Worm (Caenorhabditis elegans) whole organism, mixed stage, embryonic: ENCODE measurements around the gene dhc-3.

Source experiments
- blmp-1 ChIP-seq: fragments of 150-350 bp; optimal IDR thresholded peaks from 2 replicates; lab custom pipeline; 2014; ENCODE audit warnings: missing biosample characterization, missing genetic modification characterization
- ces-1 ChIP-seq: fragments of 150-350 bp; optimal IDR thresholded peaks from 2 replicates; lab custom pipeline; 2014; ENCODE audit warnings: missing biosample characterization, missing genetic modification reagents, missing genetic modification characterization
- elt-3 ChIP-seq: fragments of 150-350 bp; optimal IDR thresholded peaks from 2 replicates; lab custom pipeline; 2014; ENCODE audit warnings: missing biosample characterization, missing genetic modification characterization
- lin-13 ChIP-seq: fragments of 150-350 bp; optimal IDR thresholded peaks from 2 replicates; lab custom pipeline; 2014; ENCODE audit warnings: missing biosample characterization, missing genetic modification characterization
- mep-1 ChIP-seq: fragments of 150-350 bp; optimal IDR thresholded peaks from 2 replicates; lab custom pipeline; 2017; ENCODE audit warnings: missing biosample characterization, missing genetic modification reagents, missing genetic modification characterization, inconsistent platforms
- nhr-237 ChIP-seq: fragments of 150-350 bp; optimal IDR thresholded peaks from 2 replicates; lab custom pipeline; 2014; ENCODE audit warnings: missing biosample characterization, missing genetic modification characterization
- nhr-28 ChIP-seq: fragments of 150-350 bp; optimal IDR thresholded peaks from 2 replicates; lab custom pipeline; 2014; ENCODE audit warnings: missing biosample characterization, missing genetic modification characterization
- tbx-8 ChIP-seq: fragments of 200-800 bp; sonication (Bioruptor generic); optimal IDR thresholded peaks from 2 replicates; lab custom pipeline; 2018; ENCODE audit warnings: mild to moderate bottlenecking, missing genetic modification characterization, moderate library complexity, missing compliant biosample characterization
- unc-120 ChIP-seq: sonication (generic microtip); optimal IDR thresholded peaks from 2 replicates; lab custom pipeline; 2017; ENCODE audit warnings: missing genetic modification characterization, missing compliant biosample characterization; ENCODE audit not compliant: poor library complexity, severe bottlenecking
- unc-39 ChIP-seq: fragments of 150-350 bp; optimal IDR thresholded peaks from 2 replicates; lab custom pipeline; 2014; ENCODE audit warnings: missing biosample characterization, missing genetic modification characterization
- unc-62 ChIP-seq: fragments of 150-350 bp; optimal IDR thresholded peaks from 2 replicates; lab custom pipeline; 2014; ENCODE audit warnings: missing biosample characterization, missing genetic modification reagents, missing genetic modification characterization
- zip-8 ChIP-seq: fragments of 150-350 bp; optimal IDR thresholded peaks from 2 replicates; lab custom pipeline; 2014; ENCODE audit warnings: missing biosample characterization, missing genetic modification characterization
- ztf-11 ChIP-seq: fragments of 150-350 bp; optimal IDR thresholded peaks from 2 replicates; lab custom pipeline; 2014; ENCODE audit warnings: missing biosample characterization, missing genetic modification characterization

DNA sequence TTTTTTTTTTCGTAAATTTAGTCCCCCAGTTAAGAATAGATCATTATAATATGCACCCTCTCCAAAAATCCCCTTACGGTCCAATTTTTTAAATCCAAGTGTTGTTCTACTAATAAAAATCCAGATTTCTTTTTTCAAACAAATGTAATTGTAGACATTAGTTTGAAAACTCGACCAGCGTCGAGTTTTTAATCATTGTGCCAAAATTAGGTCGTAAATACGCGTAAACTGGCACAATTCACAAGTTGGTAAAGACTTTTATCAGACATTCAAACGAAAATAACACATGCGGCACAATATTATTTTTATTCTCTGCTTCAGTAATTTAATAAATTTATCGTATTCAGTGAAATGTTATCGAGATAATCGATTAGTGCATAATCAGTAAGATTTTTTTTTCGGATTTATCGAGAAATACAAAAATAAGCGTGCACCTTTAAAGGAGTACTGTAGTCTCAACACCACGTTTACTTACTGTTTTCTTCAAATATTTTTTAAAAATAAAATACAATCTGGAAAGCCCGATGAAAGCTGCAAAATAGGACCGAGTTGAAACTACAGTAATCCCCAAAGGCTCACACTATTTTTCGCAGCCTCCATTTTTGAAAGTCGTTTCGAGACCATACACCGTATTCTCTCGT lies 48.5 kb upstream of the dhc-3 start, which contains the start of gene C34B4.4:
- no peak for TF ChIP-seq unc-62 (GFP tag; lab: Kevin White, UChicago)
- TF ChIP-seq unc-39 (tag; lab: Kevin White, UChicago) = no peak
- no peak for TF ChIP-seq blmp-1 (tag; lab: Kevin White, UChicago)
- no peak for TF ChIP-seq nhr-237
- no peak for TF ChIP-seq elt-3 (tag; lab: Kevin White, UChicago)
- no peak for TF ChIP-seq unc-120 (tag; lab: Kevin White, UChicago)
- TF ChIP-seq ztf-11 = no peak
- TF ChIP-seq nhr-28 (tag; lab: Kevin White, UChicago) = no peak
- TF ChIP-seq zip-8 (tag; lab: Kevin White, UChicago) = no peak
- TF ChIP-seq tbx-8 = no peak
- TF ChIP-seq mep-1 (tag; lab: Kevin White, UChicago) = no peak
- TF ChIP-seq ces-1 (GFP tag; lab: Kevin White, UChicago) = no peak
- TF ChIP-seq lin-13 (tag; lab: Kevin White, UChicago) = no peak
